Fruit fly (Drosophila melanogaster): Measurements from ENCODE around the gene Had1.

Had1 gene

DNA sequence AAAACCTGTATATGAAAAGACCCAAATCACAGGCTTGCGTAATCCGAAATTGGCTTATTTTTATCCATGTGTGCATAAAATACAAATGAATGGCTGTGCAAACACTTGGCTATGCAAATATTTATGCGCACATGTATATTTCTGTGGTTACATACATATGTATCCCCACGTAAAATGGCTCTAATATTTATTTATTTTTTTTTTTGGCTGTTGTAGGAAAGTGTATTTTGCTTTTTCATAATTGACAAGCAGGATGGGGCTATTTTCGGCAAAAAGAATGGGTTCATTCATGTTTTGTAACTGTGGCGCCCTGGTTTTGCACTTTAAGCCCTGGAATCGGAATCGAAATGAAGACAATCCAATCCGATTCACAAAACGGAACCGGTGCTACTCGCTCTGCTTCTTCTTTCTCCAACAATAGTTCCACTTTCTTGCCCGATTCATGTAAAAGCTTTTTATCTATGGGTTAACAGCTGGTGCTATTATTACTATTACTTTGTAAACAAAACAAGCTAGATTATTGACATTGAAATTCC lies 26.7 kb upstream of the Had1 start (continued):
- TF ChIP-seq inv (GFP tag; IDR thresholded peaks at IDR 0.05; ENCODE audit: partially characterized antibody) (no peak), CG17612 (GFP tag; IDR thresholded peaks at IDR 0.05) (peak; percentile 45; the same call in 1 of the 2 replicates), C15 (GFP tag; IDR thresholded peaks at IDR 0.05) (peak; percentile 55; the same call in 1 of the 3 replicates), repo (GFP tag; optimal IDR thresholded peaks at IDR 0.05) (peak; percentile 44), Neu2 (GFP tag; optimal IDR thresholded peaks at IDR 0.05; ENCODE audit: borderline replicate concordance) (no peak), ham (GFP tag; IDR thresholded peaks at IDR 0.05) (no peak), Dek (tag; optimal IDR thresholded peaks at IDR 0.05) (peak; percentile 72), Dad (GFP tag; optimal IDR thresholded peaks at IDR 0.05) (peak; percentile 75), gt (GFP tag; IDR thresholded peaks at IDR 0.05) (0 out of 2 replicates have a peak, but pooled peaks have one; percentile 17), Bgb (GFP tag; IDR thresholded peaks at IDR 0.05; ENCODE audit: partially characterized antibody) (no peak), zfh1 (GFP tag; IDR thresholded peaks at IDR 0.05) (peak; percentile 78), Fer2 (tag; optimal IDR thresholded peaks at IDR 0.05) (peak; percentile 59), CG11560 (tag; IDR thresholded peaks at IDR 0.05) (no peak), usp (GFP tag; optimal IDR thresholded peaks at IDR 0.05) (no peak), maf-S (GFP tag; optimal IDR thresholded peaks at IDR 0.05) (peak; percentile 64), peb (GFP tag; IDR thresholded peaks at IDR 0.05) (peak; percentile 32; the same call in 1 of the 2 replicates), sug (tag; optimal IDR thresholded peaks at IDR 0.05) (peak; percentile 55), vvl (GFP tag; IDR thresholded peaks at IDR 0.05) (peak; percentile 90), Camta (GFP tag; optimal IDR thresholded peaks at IDR 0.05) (peak; percentile 53), CG2202 (tag; optimal IDR thresholded peaks at IDR 0.05) (peak; percentile 17), Dip3 (GFP tag; optimal IDR thresholded peaks at IDR 0.05) (peak; percentile 62), B-H2 (GFP tag; optimal IDR thresholded peaks at IDR 0.05) (peak; percentile 67), Eip74EF (GFP tag; optimal IDR thresholded peaks at IDR 0.05) (peak in 1 of 2 experiments; percentile 14), CG2120 (GFP tag; optimal IDR thresholded peaks at IDR 0.05) (peak; percentile 85), stwl (tag; optimal IDR thresholded peaks at IDR 0.05) (no peak), CG17568 (GFP tag; optimal IDR thresholded peaks at IDR 0.05) (peak; percentile 62), bowl (GFP tag; IDR thresholded peaks at IDR 0.05) (0 out of 2 replicates have a peak, but pooled peaks have one; percentile 46), zen2 (GFP tag; IDR thresholded peaks at IDR 0.05; ENCODE audit: partially characterized antibody) (no peak), CG15696 (tag; optimal IDR thresholded peaks at IDR 0.05) (peak; percentile 21), crol (GFP tag; IDR thresholded peaks at IDR 0.05) (no peak), fd3F (GFP tag; optimal IDR thresholded peaks at IDR 0.05) (peak; percentile 63), CG2199 (GFP tag; IDR thresholded peaks at IDR 0.05) (no peak), prd (optimal IDR thresholded peaks at IDR 0.05) (no peak), prd (GFP tag; IDR thresholded peaks at IDR 0.05) (peak; percentile 78), cato (GFP tag; optimal IDR thresholded peaks at IDR 0.05; ENCODE audit: borderline replicate concordance) (no peak), CG2116 (GFP tag; optimal IDR thresholded peaks at IDR 0.05) (peak; percentile 50), fd64A (GFP tag; optimal IDR thresholded peaks at IDR 0.05) (no peak), CG11456 (GFP tag; IDR thresholded peaks at IDR 0.05) (peak; percentile 77; the same call in 2 of the 3 replicates), CG1603 (tag; optimal IDR thresholded peaks at IDR 0.05) (peak; percentile 37), PHDP (tag; optimal IDR thresholded peaks at IDR 0.05) (peak; percentile 67), jigr1 (GFP tag; IDR thresholded peaks at IDR 0.05) (no peak; the same call in 1 of the 3 replicates), ssp (GFP tag; IDR thresholded peaks at IDR 0.05) (peak; percentile 52), CG10366 (GFP tag; IDR thresholded peaks at IDR 0.05) (peak; percentile 62), CG12219 (GFP tag; optimal IDR thresholded peaks at IDR 0.05) (peak; percentile 48), fd96Cb (tag; optimal IDR thresholded peaks at IDR 0.05) (peak; percentile 58), Hmr (GFP tag; optimal IDR thresholded peaks at IDR 0.05) (peak; percentile 85), zfh2 (GFP tag; optimal IDR thresholded peaks at IDR 0.05) (peak; percentile 77), CG15073 (GFP tag; optimal IDR thresholded peaks at IDR 0.05) (no peak), Rx (GFP tag; IDR thresholded peaks at IDR 0.05) (no peak; the same call in 1 of the 2 replicates), Kr (GFP tag; optimal IDR thresholded peaks at IDR 0.05) (no peak)

All from whole organism, embryonic.